Worm (Caenorhabditis elegans) whole organism, L4 larva: ENCODE results near the gene ech-6.

ENCODE experiments used
- D1046.2 ChIP-seq: fragments of 200-800 bp; sonication (Bioruptor generic); IDR thresholded peaks from 2 replicates; pipeline ENCODE4 v1.3.6; 2022; ENCODE audit warnings: missing genetic modification characterization, missing compliant biosample characterization
- F26F4.8 ChIP-seq: fragments of 200-800 bp; sonication (Bioruptor generic); conservative IDR thresholded peaks from 2 replicates; pipeline ENCODE4 v1.3.6; 2022; ENCODE audit warnings: missing genetic modification characterization, missing compliant biosample characterization
- F37D6.2 ChIP-seq: sonication (generic microtip); optimal IDR thresholded peaks from 2 replicates; lab custom pipeline; 2016; ENCODE audit warnings: mild to moderate bottlenecking, missing genetic modification characterization, missing compliant biosample characterization
- F49E8.2 ChIP-seq: sonication (generic microtip); optimal IDR thresholded peaks from 2 replicates; lab custom pipeline; 2016; ENCODE audit warnings: missing compliant biosample characterization, mild to moderate bottlenecking, missing genetic modification characterization, borderline replicate concordance
- attf-4 ChIP-seq: sonication (generic microtip); optimal IDR thresholded peaks from 3 replicates; lab custom pipeline; 2017; ENCODE audit warnings: missing biosample characterization, missing genetic modification characterization
- daf-16 ChIP-seq, 3 experiments: sonication (generic microtip); optimal IDR thresholded peaks; 2 replicates each; lab custom pipeline; 2016 to 2017; ENCODE audit warnings: missing genetic modification characterization in 3 of 3, missing genetic modification reagents in 3 of 3, mild to moderate bottlenecking in 2 of 3, missing compliant biosample characterization in 2 of 3, missing biosample characterization in 1 of 3, moderate library complexity in 1 of 3
- daf-19 ChIP-seq: fragments of 200-800 bp; sonication (Bioruptor generic); conservative IDR thresholded peaks from 2 replicates; pipeline ENCODE4 v1.3.6; 2022; ENCODE audit warnings: missing genetic modification characterization, missing compliant biosample characterization
- dmd-6 ChIP-seq: fragments of 200-800 bp; sonication (Bioruptor generic); IDR thresholded peaks from 2 replicates; pipeline ENCODE4 v1.3.6; 2022; ENCODE audit warnings: missing genetic modification reagents, missing genetic modification characterization, missing compliant biosample characterization
- dmd-8 ChIP-seq: fragments of 200-800 bp; sonication (Bioruptor generic); IDR thresholded peaks from 2 replicates; pipeline ENCODE4 v1.3.6; 2022; ENCODE audit warnings: missing genetic modification characterization, missing compliant biosample characterization
- dmd-9 ChIP-seq: fragments of 200-800 bp; sonication (Bioruptor generic); IDR thresholded peaks from 2 replicates; pipeline ENCODE4 v1.3.6; 2022; ENCODE audit warnings: missing genetic modification reagents, missing genetic modification characterization, missing compliant biosample characterization
- egl-27 ChIP-seq: sonication (generic microtip); optimal IDR thresholded peaks from 3 replicates; lab custom pipeline; 2017; ENCODE audit warnings: missing biosample characterization, missing genetic modification reagents, missing genetic modification characterization
- egl-43 ChIP-seq: fragments of 200-800 bp; sonication (Bioruptor generic); IDR thresholded peaks from 2 replicates; pipeline ENCODE4 v1.3.6; 2022; ENCODE audit warnings: missing genetic modification reagents, missing genetic modification characterization, missing compliant biosample characterization
- fkh-10 ChIP-seq: fragments of 150-350 bp; optimal IDR thresholded peaks from 2 replicates; lab custom pipeline; 2014; ENCODE audit warnings: missing biosample characterization, missing genetic modification reagents, missing genetic modification characterization
- fos-1 ChIP-seq: fragments of 150-350 bp; optimal IDR thresholded peaks from 2 replicates; lab custom pipeline; 2014; ENCODE audit warnings: missing biosample characterization, missing genetic modification characterization
- gei-8 ChIP-seq: fragments of 200-800 bp; sonication (Bioruptor generic); optimal IDR thresholded peaks from 2 replicates; lab custom pipeline; 2018; ENCODE audit warnings: mild to moderate bottlenecking, missing genetic modification characterization, missing compliant biosample characterization
- hlh-11 ChIP-seq: fragments of 200-800 bp; sonication (Bioruptor generic); optimal IDR thresholded peaks from 2 replicates; lab custom pipeline; 2018; ENCODE audit warnings: mild to moderate bottlenecking, missing genetic modification characterization, missing compliant biosample characterization
- hlh-30 ChIP-seq: sonication (generic microtip); optimal IDR thresholded peaks from 2 replicates; lab custom pipeline; 2017; ENCODE audit warnings: antibody characterized with exemption, mild to moderate bottlenecking, missing genetic modification characterization, missing compliant biosample characterization; ENCODE audit not compliant: insufficient read depth
- hmg-1.1 ChIP-seq: fragments of 200-800 bp; sonication (Bioruptor generic); IDR thresholded peaks from 2 replicates; pipeline ENCODE4 v1.3.6; 2022; ENCODE audit warnings: missing genetic modification reagents, missing genetic modification characterization, missing compliant biosample characterization
- lim-7 ChIP-seq: fragments of 200-800 bp; sonication (Bioruptor generic); IDR thresholded peaks from 2 replicates; pipeline ENCODE4 v1.3.6; 2022; ENCODE audit warnings: missing genetic modification characterization, missing compliant biosample characterization
- lin-13 ChIP-seq: fragments of 150-350 bp; optimal IDR thresholded peaks from 2 replicates; lab custom pipeline; 2014; ENCODE audit warnings: missing biosample characterization, missing genetic modification reagents, missing genetic modification characterization
- lin-15B ChIP-seq: fragments of 150-350 bp; sonication (generic microtip); optimal IDR thresholded peaks from 3 replicates; lab custom pipeline; 2014; ENCODE audit warnings: missing biosample characterization, missing genetic modification characterization
- lin-39 ChIP-seq: fragments of 150-350 bp; optimal IDR thresholded peaks from 2 replicates; lab custom pipeline; 2014; ENCODE audit warnings: missing biosample characterization, missing genetic modification reagents, missing genetic modification characterization
- lir-3 ChIP-seq: sonication (generic microtip); optimal IDR thresholded peaks from 2 replicates; lab custom pipeline; 2016; ENCODE audit warnings: mild to moderate bottlenecking, missing genetic modification characterization, missing compliant biosample characterization
- lsy-2 ChIP-seq, 2 experiments: fragments of 150-350 bp in 1 of 2; sonication (generic microtip) in 1 of 2; optimal IDR thresholded peaks; 2 replicates each; lab custom pipeline; 2014 to 2017; ENCODE audit warnings: missing biosample characterization in 2 of 2, missing genetic modification characterization in 2 of 2
- mep-1 ChIP-seq: fragments of 150-350 bp; sonication (generic microtip); optimal IDR thresholded peaks from 3 replicates; lab custom pipeline; 2014; ENCODE audit warnings: missing biosample characterization, missing genetic modification characterization
- mes-2 ChIP-seq: sonication (generic microtip); optimal IDR thresholded peaks from 2 replicates; lab custom pipeline; 2016; ENCODE audit warnings: missing genotype, mild to moderate bottlenecking, missing genetic modification characterization, missing compliant biosample characterization; ENCODE audit not compliant: poor library complexity, severe bottlenecking
- mxl-3 ChIP-seq: fragments of 200-800 bp; sonication (Bioruptor generic); optimal IDR thresholded peaks from 2 replicates; lab custom pipeline; 2018; ENCODE audit warnings: mild to moderate bottlenecking, missing genetic modification characterization, missing compliant biosample characterization
- nhr-11 ChIP-seq: fragments of 150-350 bp; optimal IDR thresholded peaks from 2 replicates; lab custom pipeline; 2014; ENCODE audit warnings: missing biosample characterization, missing genetic modification characterization
- nhr-25 ChIP-seq: sonication (generic microtip); optimal IDR thresholded peaks from 2 replicates; lab custom pipeline; 2017; ENCODE audit warnings: missing genetic modification characterization, mild to moderate bottlenecking, missing compliant biosample characterization, antibody characterized with exemption, moderate library complexity, borderline replicate concordance; ENCODE audit not compliant: insufficient read depth
- nhr-28 ChIP-seq: fragments of 150-350 bp; optimal IDR thresholded peaks from 2 replicates; lab custom pipeline; 2014; ENCODE audit warnings: missing biosample characterization, missing genetic modification characterization
- nhr-42 ChIP-seq: fragments of 200-800 bp; sonication (Bioruptor generic); IDR thresholded peaks from 2 replicates; pipeline ENCODE4 v1.3.6; 2022; ENCODE audit warnings: missing genetic modification characterization, missing compliant biosample characterization
- nhr-48 ChIP-seq: sonication (generic microtip); optimal IDR thresholded peaks from 2 replicates; lab custom pipeline; 2016; ENCODE audit warnings: mild to moderate bottlenecking, missing genetic modification characterization, missing compliant biosample characterization
- pha-4 ChIP-seq, 2 experiments: fragments of 150-350 bp in 1 of 2; fragments of 200-800 bp in 1 of 2; sonication (Bioruptor generic) in 1 of 2; IDR thresholded peaks in 1 of 2; optimal IDR thresholded peaks in 1 of 2; 2 replicates each; pipeline versions ENCODE4 v1.3.6 to Lab custom; 2014 to 2022; ENCODE audit warnings: missing genetic modification characterization in 2 of 2, missing genetic modification reagents in 2 of 2, missing biosample characterization in 1 of 2, missing compliant biosample characterization in 1 of 2
- php-3 ChIP-seq: fragments of 200-800 bp; sonication (Bioruptor generic); IDR thresholded peaks from 2 replicates; pipeline ENCODE4 v1.3.6; 2022; ENCODE audit warnings: missing genetic modification reagents, missing genetic modification characterization, missing compliant biosample characterization
- pqm-1 ChIP-seq: sonication (generic microtip); optimal IDR thresholded peaks from 2 replicates; lab custom pipeline; 2017; ENCODE audit warnings: missing biosample characterization, missing genetic modification characterization
- rbr-2 ChIP-seq: sonication (generic microtip); optimal IDR thresholded peaks from 2 replicates; lab custom pipeline; 2016; ENCODE audit warnings: missing genotype, missing genetic modification characterization, missing compliant biosample characterization
- snpc-1.2 ChIP-seq: fragments of 200-800 bp; sonication (Bioruptor generic); IDR thresholded peaks from 2 replicates; pipeline ENCODE4 v1.3.6; 2022; ENCODE audit warnings: missing genetic modification reagents, missing genetic modification characterization, missing compliant biosample characterization
- spr-1 ChIP-seq: sonication (generic microtip); optimal IDR thresholded peaks from 2 replicates; lab custom pipeline; 2016; ENCODE audit warnings: mild to moderate bottlenecking, missing genetic modification characterization, missing compliant biosample characterization
- unc-39 ChIP-seq: sonication (generic microtip); optimal IDR thresholded peaks from 2 replicates; lab custom pipeline; 2017; ENCODE audit warnings: missing biosample characterization, missing genetic modification characterization
- unc-62 ChIP-seq, 3 experiments: fragments of 150-350 bp in 1 of 3; sonication (generic microtip); optimal IDR thresholded peaks in 2 of 3; peaks in 1 of 3; 1 replicate in 1 of 3; 2 replicates in 2 of 3; lab custom pipeline; 2014 to 2017; ENCODE audit warnings: missing biosample characterization in 3 of 3, missing genetic modification characterization in 3 of 3, missing genetic modification reagents in 3 of 3, missing genotype in 1 of 3
- zfp-2 ChIP-seq: sonication (generic microtip); optimal IDR thresholded peaks from 2 replicates; lab custom pipeline; 2016; ENCODE audit warnings: mild to moderate bottlenecking, missing genetic modification characterization, missing compliant biosample characterization
- zfp-3 ChIP-seq: fragments of 200-800 bp; sonication (Bioruptor generic); conservative IDR thresholded peaks from 2 replicates; pipeline ENCODE4 v1.3.6; 2022; ENCODE audit warnings: missing genetic modification reagents, missing genetic modification characterization, missing compliant biosample characterization
- zip-11 ChIP-seq: fragments of 200-800 bp; sonication (Bioruptor generic); IDR thresholded peaks from 2 replicates; pipeline ENCODE4 v1.3.6; 2022; ENCODE audit warnings: missing genetic modification characterization, missing compliant biosample characterization
- ztf-11 ChIP-seq: fragments of 150-350 bp; optimal IDR thresholded peaks from 2 replicates; lab custom pipeline; 2014; ENCODE audit warnings: missing biosample characterization, missing genetic modification characterization
- ztf-7 ChIP-seq: fragments of 150-350 bp; optimal IDR thresholded peaks from 2 replicates; lab custom pipeline; 2014; ENCODE audit warnings: missing biosample characterization, missing genetic modification characterization

ech-6 gene

DNA sequence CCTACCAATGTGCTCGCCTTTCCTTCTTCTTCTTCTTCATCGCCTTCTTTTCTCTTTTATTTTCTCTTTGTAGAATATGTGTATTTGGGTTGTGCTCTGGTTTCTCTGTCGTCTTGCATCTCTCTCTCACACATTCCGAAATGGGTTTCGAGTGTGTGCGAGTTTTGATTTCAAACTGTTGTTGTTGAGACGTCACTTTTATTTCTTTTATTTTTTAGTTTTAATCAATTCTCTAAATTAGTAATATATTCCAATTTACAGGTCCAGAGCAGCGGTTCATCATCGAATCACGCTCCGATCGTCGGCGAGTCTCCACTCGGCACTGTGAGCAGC lies 48.1 kb downstream of the ech-6 start:
- no peak for TF ChIP-seq F26F4.8
- peak; percentile 14 for TF ChIP-seq hlh-30 (tag; lab: Kevin White, UChicago)
- TF ChIP-seq nhr-42 = no peak
- no peak for TF ChIP-seq hmg-1.1 (GFP tag; lab: Robert Waterston, UW)
- no peak for TF ChIP-seq D1046.2 (GFP tag; lab: Robert Waterston, UW)
- peak in 1 of 2 experiments; percentile 62 for TF ChIP-seq unc-62 (GFP tag; optimal IDR thresholded peaks at IDR 0.05 in 1 of 2; lab: Kevin White, UChicago)
- TF ChIP-seq unc-62 (tag; optimal IDR thresholded peaks at IDR 0.05; lab: Kevin White, UChicago) = no peak
- TF ChIP-seq mes-2 (tag; lab: Kevin White, UChicago) = peak; percentile 34

DNA sequence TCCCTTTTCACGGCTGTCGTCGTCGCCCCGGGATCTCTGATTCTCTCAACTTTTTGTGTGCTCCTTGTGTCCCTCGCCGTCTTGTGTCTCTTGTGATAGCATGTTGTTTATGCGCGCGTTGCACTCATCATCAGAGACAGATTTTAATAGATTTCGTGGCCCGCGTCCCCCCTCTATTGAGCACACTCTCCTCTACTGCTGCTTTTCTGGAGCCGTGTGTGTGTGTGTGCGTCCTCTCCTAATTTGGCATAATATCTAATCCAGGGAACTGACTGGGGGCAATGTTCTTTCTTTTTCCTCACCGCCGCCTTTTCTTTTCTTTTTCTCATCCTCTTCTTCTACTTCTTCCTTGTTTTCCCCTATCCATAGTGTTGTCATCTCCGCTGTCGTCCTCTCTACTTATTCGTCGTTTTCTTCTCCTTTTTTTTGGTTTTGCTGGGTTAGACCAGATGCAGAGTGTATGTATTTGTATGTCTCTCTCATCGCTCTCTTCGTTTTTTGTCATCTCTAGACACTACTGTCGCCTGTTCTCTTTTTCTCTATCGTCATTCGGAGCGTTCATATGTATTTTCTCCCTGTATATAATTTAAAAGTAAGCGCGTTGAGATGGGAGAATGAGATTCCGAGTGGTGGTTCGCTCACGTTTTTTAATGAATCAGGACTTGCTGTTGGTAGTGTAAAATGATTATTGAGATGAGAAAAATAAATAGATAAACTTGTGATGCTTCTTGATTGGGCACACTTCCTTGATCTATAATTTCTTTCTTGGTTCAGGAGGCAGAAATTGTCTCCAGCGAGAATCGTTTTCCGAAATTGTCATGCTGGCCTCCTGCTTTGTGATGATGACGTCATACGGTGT lies 48.7 kb downstream of the ech-6 start:
- no peak for TF ChIP-seq daf-16 (GFP tag; optimal IDR thresholded peaks at IDR 0.05; lab: Kevin White, UChicago)
- TF ChIP-seq daf-16 (tag; optimal IDR thresholded peaks at IDR 0.05; lab: Kevin White, UChicago) = peak; percentile 11
- TF ChIP-seq zfp-3 (GFP tag; lab: Robert Waterston, UW) = no peak
- no peak for TF ChIP-seq lin-13
- peak; percentile 31 for TF ChIP-seq hlh-30 (tag; lab: Kevin White, UChicago)
- peak; percentile 13 for TF ChIP-seq F37D6.2 (tag; lab: Kevin White, UChicago)
- TF ChIP-seq zfp-2 (tag; lab: Kevin White, UChicago) = no peak
- no peak for TF ChIP-seq mep-1
- peak; percentile 40 for TF ChIP-seq nhr-11 (tag; lab: Kevin White, UChicago)
- no peak for TF ChIP-seq nhr-25
- TF ChIP-seq mes-2 (tag; lab: Kevin White, UChicago) = no peak
- no peak for TF ChIP-seq daf-19
- no peak for TF ChIP-seq gei-8 (GFP tag; lab: Kevin White, UChicago)
- TF ChIP-seq F49E8.2 (tag; lab: Kevin White, UChicago) = no peak
- TF ChIP-seq lsy-2 (tag; optimal IDR thresholded peaks at IDR 0.05; lab: Kevin White, UChicago) = peak in 1 of 2 experiments; percentile 11
- peak; percentile 18 for TF ChIP-seq spr-1
- no peak for TF ChIP-seq php-3 (GFP tag; lab: Robert Waterston, UW)
- TF ChIP-seq unc-39 = no peak
- TF ChIP-seq zip-11 = no peak
- TF ChIP-seq dmd-9 (GFP tag; lab: Robert Waterston, UW) = no peak
- 0 out of 2 replicates have a peak, but pooled peaks have one; percentile 14 for TF ChIP-seq egl-43 (GFP tag; lab: Robert Waterston, UW)
- TF ChIP-seq pqm-1 (tag; lab: Kevin White, UChicago) = no peak
- no peak for TF ChIP-seq lin-39 (tag; lab: Kevin White, UChicago)
- no peak for TF ChIP-seq nhr-48 (tag; lab: Kevin White, UChicago)
- TF ChIP-seq dmd-6 (GFP tag; lab: Robert Waterston, UW) = peak; percentile 35; the same call in 1 of the 2 replicates
- TF ChIP-seq fkh-10 (GFP tag; lab: Kevin White, UChicago) = peak; percentile 16
- TF ChIP-seq unc-62 (GFP tag; optimal IDR thresholded peaks at IDR 0.05 in 1 of 2; lab: Kevin White, UChicago) = peak in 1 of 2 experiments; percentile 94
- no peak for TF ChIP-seq unc-62 (tag; optimal IDR thresholded peaks at IDR 0.05; lab: Kevin White, UChicago)
- TF ChIP-seq hlh-11 (tag; lab: Kevin White, UChicago) = peak; percentile 39
- no peak for TF ChIP-seq lim-7 (GFP tag; lab: Robert Waterston, UW)
- TF ChIP-seq snpc-1.2 (GFP tag; lab: Robert Waterston, UW) = no peak
- no peak for TF ChIP-seq ztf-11 (tag; lab: Kevin White, UChicago)
- no peak for TF ChIP-seq attf-4 (tag; lab: Kevin White, UChicago)
- TF ChIP-seq pha-4 (GFP tag; IDR thresholded peaks at IDR 0.05; lab: Robert Waterston, UW) = no peak
- no peak for TF ChIP-seq pha-4 (tag; optimal IDR thresholded peaks at IDR 0.05; lab: Kevin White, UChicago)
- TF ChIP-seq ztf-7 (tag; lab: Kevin White, UChicago) = no peak
- TF ChIP-seq rbr-2 (tag; lab: Kevin White, UChicago) = peak; percentile 73
- no peak for TF ChIP-seq fos-1 (tag; lab: Kevin White, UChicago)
- TF ChIP-seq lin-15B (tag; lab: Kevin White, UChicago) = no peak
- TF ChIP-seq mxl-3 (GFP tag; lab: Kevin White, UChicago) = peak; percentile 41
- peak; percentile 54 for TF ChIP-seq nhr-28
- no peak for TF ChIP-seq dmd-8
- TF ChIP-seq lir-3 (tag; lab: Kevin White, UChicago) = no peak
- no peak for TF ChIP-seq egl-27 (tag; lab: Kevin White, UChicago)
